Fruit fly (Drosophila melanogaster): ENCODE measurements around the gene elav.

elav gene

dm6 chrX:493445-494190 is 29.4 kb downstream of the elav start, which contains the start of gene CG17896 (continued):
- TF ChIP-seq sna (GFP tag; IDR thresholded peaks at IDR 0.05; ENCODE audit: partially characterized antibody) (no peak), D19B (GFP tag; optimal IDR thresholded peaks at IDR 0.05) (peak; percentile 96), CG7372 (GFP tag; IDR thresholded peaks at IDR 0.05) (peak; percentile 98), Meics (GFP tag; optimal IDR thresholded peaks at IDR 0.05) (peak; percentile 98), Xbp1 (GFP tag; optimal IDR thresholded peaks at IDR 0.05) (peak; percentile 98), cg (GFP tag; optimal IDR thresholded peaks at IDR 0.05) (peak; percentile 96), Sox102F (GFP tag; optimal IDR thresholded peaks at IDR 0.05) (peak; percentile 97), CG6683 (GFP tag; optimal IDR thresholded peaks at IDR 0.05) (peak; percentile 93), pb (GFP tag; optimal IDR thresholded peaks at IDR 0.05) (peak; percentile 98), CG1832 (GFP tag; optimal IDR thresholded peaks at IDR 0.05) (no peak), klu (GFP tag; IDR thresholded peaks at IDR 0.05) (peak; percentile 97), scrt (GFP tag; optimal IDR thresholded peaks at IDR 0.05) (peak; percentile 95), chn (GFP tag; optimal IDR thresholded peaks at IDR 0.05) (peak; percentile 97), stwl (tag; optimal IDR thresholded peaks at IDR 0.05) (no peak), ttk (GFP tag; IDR thresholded peaks at IDR 0.05) (peak; percentile 97), CG17385 (GFP tag; optimal IDR thresholded peaks at IDR 0.05) (peak; percentile 95), lola (GFP tag; optimal IDR thresholded peaks at IDR 0.05) (peak in 2 of 3 experiments; percentile 50 to 76), CG6689 (GFP tag; IDR thresholded peaks at IDR 0.05) (peak; percentile 97), fru (optimal IDR thresholded peaks at IDR 0.05) (no peak), wdn (GFP tag; IDR thresholded peaks at IDR 0.05) (peak; percentile 99), CG8924 (tag; optimal IDR thresholded peaks at IDR 0.05) (peak; percentile 98), CG17912 (GFP tag; optimal IDR thresholded peaks at IDR 0.05) (peak; percentile 50), gce (GFP tag; IDR thresholded peaks at IDR 0.05) (peak; percentile 96), tx (GFP tag; optimal IDR thresholded peaks at IDR 0.05) (peak; percentile 98), CG18011 (GFP tag; optimal IDR thresholded peaks at IDR 0.05) (no peak), CG6654 (GFP tag; optimal IDR thresholded peaks at IDR 0.05) (peak; percentile 84), CG32767 (GFP tag; IDR thresholded peaks at IDR 0.05) (peak; percentile 96), CG2129 (GFP tag; IDR thresholded peaks at IDR 0.05; ENCODE audit: partially characterized antibody) (no peak), Antp (GFP tag; optimal IDR thresholded peaks at IDR 0.05) (peak; percentile 99), knrl (GFP tag; IDR thresholded peaks at IDR 0.05; ENCODE audit: partially characterized antibody) (no peak), Camta (GFP tag; optimal IDR thresholded peaks at IDR 0.05) (peak; percentile 97), CG7271 (tag; optimal IDR thresholded peaks at IDR 0.05) (peak; percentile 67), ara (GFP tag; IDR thresholded peaks at IDR 0.05) (peak; percentile 96), NK7.1 (GFP tag; optimal IDR thresholded peaks at IDR 0.05) (peak; percentile 97), so (GFP tag; IDR thresholded peaks at IDR 0.05) (peak; percentile 97), ems (GFP tag; optimal IDR thresholded peaks at IDR 0.05) (peak; percentile 98), E2f1 (GFP tag; IDR thresholded peaks at IDR 0.05) (peak; percentile 98), CG2199 (GFP tag; IDR thresholded peaks at IDR 0.05) (peak; percentile 86; the same call in 2 of the 3 replicates), CG7786 (GFP tag; optimal IDR thresholded peaks at IDR 0.05) (peak; percentile 99), zfh2 (GFP tag; optimal IDR thresholded peaks at IDR 0.05) (peak; percentile 99), CG15696 (tag; optimal IDR thresholded peaks at IDR 0.05) (peak; percentile 80), CG10959 (GFP tag; IDR thresholded peaks at IDR 0.05) (peak; percentile 91), jing (GFP tag; optimal IDR thresholded peaks at IDR 0.05) (peak; percentile 95), CG10565 (GFP tag; optimal IDR thresholded peaks at IDR 0.05) (peak; percentile 81), Fer1 (GFP tag; optimal IDR thresholded peaks at IDR 0.05) (peak; percentile 97), CG6272 (GFP tag; IDR thresholded peaks at IDR 0.05) (peak; percentile 96), CG4404 (GFP tag; IDR thresholded peaks at IDR 0.05) (peak; percentile 95), CG5953 (GFP tag; IDR thresholded peaks at IDR 0.05) (peak; percentile 93), CG30403 (GFP tag; optimal IDR thresholded peaks at IDR 0.05) (peak; percentile 98), Usf (GFP tag; optimal IDR thresholded peaks at IDR 0.05) (peak; percentile 97)

Data from whole organism, embryonic.